Fruit fly (Drosophila melanogaster) whole organism, adult: ENCODE results near the gene CG13380.

Source experiments
- CG11617 ChIP-seq: fragments of 200-800 bp; sonication (Bioruptor generic); optimal IDR thresholded peaks from 2 replicates; lab custom pipeline; 2017; ENCODE audit warnings: mild to moderate bottlenecking, missing biosample characterization, missing genetic modification reagents, missing genetic modification characterization
- CG12768 ChIP-seq: fragments of 200-800 bp; sonication (Bioruptor generic); optimal IDR thresholded peaks from 2 replicates; lab custom pipeline; 2017; ENCODE audit warnings: missing biosample characterization, missing genetic modification characterization, mild to moderate bottlenecking, moderate library complexity, missing genetic modification reagents
- CG14711 ChIP-seq: fragments of 200-800 bp; sonication (Bioruptor generic); optimal IDR thresholded peaks from 2 replicates; lab custom pipeline; 2018; ENCODE audit warnings: missing biosample characterization, mild to moderate bottlenecking, missing genetic modification characterization, moderate library complexity
- CG1620 ChIP-seq: fragments of 200-800 bp; sonication (Bioruptor generic); optimal IDR thresholded peaks from 2 replicates; lab custom pipeline; 2016; ENCODE audit warnings: missing biosample characterization, missing genetic modification characterization
- CG33017 ChIP-seq: fragments of 200-800 bp; sonication (Bioruptor generic); optimal IDR thresholded peaks from 2 replicates; lab custom pipeline; 2018; ENCODE audit warnings: missing biosample characterization, mild to moderate bottlenecking, missing genetic modification characterization, moderate library complexity
- CG5204 ChIP-seq: fragments of 200-800 bp; sonication (Bioruptor generic); optimal IDR thresholded peaks from 2 replicates; lab custom pipeline; 2016; ENCODE audit warnings: missing biosample characterization, missing genetic modification characterization
- CG7045 ChIP-seq: fragments of 200-800 bp; sonication (Bioruptor generic); optimal IDR thresholded peaks from 2 replicates; lab custom pipeline; 2017; ENCODE audit warnings: missing biosample characterization, mild to moderate bottlenecking, missing genetic modification characterization
- Clk ChIP-seq: fragments of 200-800 bp; sonication (Bioruptor generic); optimal IDR thresholded peaks from 2 replicates; lab custom pipeline; 2017; ENCODE audit warnings: missing biosample characterization, missing genetic modification characterization
- cnc ChIP-seq, 2 experiments: fragments of >200 bp; optimal IDR thresholded peaks; 2 replicates each; lab custom pipeline; 2017
- ovo ChIP-seq: fragments of 200-800 bp; sonication (Bioruptor generic); optimal IDR thresholded peaks from 2 replicates; lab custom pipeline; 2016; ENCODE audit warnings: missing biosample characterization, missing genetic modification characterization
- pad ChIP-seq: fragments of 200-800 bp; sonication (Bioruptor generic); optimal IDR thresholded peaks from 3 replicates; lab custom pipeline; 2017; ENCODE audit warnings: missing biosample characterization, missing genetic modification characterization, mild to moderate bottlenecking, moderate library complexity, missing genetic modification reagents
- tj ChIP-seq: fragments of 200-800 bp; sonication (Bioruptor generic); optimal IDR thresholded peaks from 3 replicates; lab custom pipeline; 2017; ENCODE audit warnings: missing biosample characterization, mild to moderate bottlenecking, missing genetic modification characterization, moderate library complexity
- toe ChIP-seq: fragments of 200-800 bp; sonication (Bioruptor generic); optimal IDR thresholded peaks from 2 replicates; lab custom pipeline; 2016; ENCODE audit warnings: missing biosample characterization, missing genetic modification characterization

- TF ChIP-seq CG33017 (tag; lab: Kevin White, UChicago) = no peak
- no peak for TF ChIP-seq CG11617 (GFP tag; lab: Kevin White, UChicago)
- TF ChIP-seq cnc (optimal IDR thresholded peaks at IDR 0.05; lab: Kevin White, UChicago) = no peak
- no peak for TF ChIP-seq CG12768 (GFP tag; lab: Kevin White, UChicago)
- TF ChIP-seq CG14711 (tag; lab: Kevin White, UChicago) = no peak
- no peak for TF ChIP-seq tj (GFP tag; lab: Kevin White, UChicago)
- no peak for TF ChIP-seq CG5204 (GFP tag; lab: Kevin White, UChicago)
- no peak for TF ChIP-seq CG1620 (GFP tag; lab: Kevin White, UChicago)
- TF ChIP-seq Clk = no peak
- TF ChIP-seq CG7045 = no peak
- no peak for TF ChIP-seq pad (GFP tag; lab: Kevin White, UChicago)
- TF ChIP-seq toe (GFP tag; lab: Kevin White, UChicago) = no peak
- TF ChIP-seq ovo (GFP tag; lab: Kevin White, UChicago) = no peak
Observed at dm6 chr3L:18637348-18637747, 19.6 kb upstream of the CG13380 start.
